Fruit fly (Drosophila melanogaster): Measurements from ENCODE around the gene Itpr.

The Itpr gene

DNA sequence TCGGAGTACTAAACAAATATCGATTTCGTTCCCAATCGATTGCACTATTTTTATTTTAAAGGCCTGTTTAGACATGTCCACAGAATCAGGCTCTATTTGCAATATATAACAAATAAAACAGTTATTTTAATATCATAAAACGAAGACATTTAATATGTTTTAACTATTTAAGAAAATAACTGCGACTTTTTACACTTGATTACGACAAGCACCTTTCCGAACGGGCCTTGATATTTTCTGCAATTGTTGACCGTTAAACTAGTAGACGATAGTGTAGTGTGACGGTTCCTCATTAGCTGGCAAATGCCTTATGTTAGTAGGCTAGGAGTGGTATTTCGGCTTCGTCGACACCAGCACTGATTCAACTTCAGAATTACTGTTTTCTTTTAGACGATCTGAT is 51.7 kb downstream of the Itpr start, which contains the start of the genes CG2931 and Rheb (continued):
- peak; percentile 53 for TF ChIP-seq fkh (GFP tag; optimal IDR thresholded peaks at IDR 0.05)
- TF ChIP-seq lz (GFP tag; optimal IDR thresholded peaks at IDR 0.05), result peak; percentile 67
- TF ChIP-seq salr (GFP tag; optimal IDR thresholded peaks at IDR 0.05), result no peak
- TF ChIP-seq fd59A (GFP tag; optimal IDR thresholded peaks at IDR 0.05), result no peak
- TF ChIP-seq CG6792 (GFP tag; optimal IDR thresholded peaks at IDR 0.05), result peak; percentile 10
- TF ChIP-seq cyc (GFP tag; optimal IDR thresholded peaks at IDR 0.05), result peak; percentile 33
- TF ChIP-seq ss (GFP tag; optimal IDR thresholded peaks at IDR 0.05), result peak in 1 of 2 experiments; percentile 18
- no peak for TF ChIP-seq net (GFP tag; optimal IDR thresholded peaks at IDR 0.05)
- TF ChIP-seq CG11762 (GFP tag; optimal IDR thresholded peaks at IDR 0.05; ENCODE audit: insufficient read depth), result peak; percentile 2
- TF ChIP-seq CG34406 (GFP tag; optimal IDR thresholded peaks at IDR 0.05), result peak; percentile 36

DNA sequence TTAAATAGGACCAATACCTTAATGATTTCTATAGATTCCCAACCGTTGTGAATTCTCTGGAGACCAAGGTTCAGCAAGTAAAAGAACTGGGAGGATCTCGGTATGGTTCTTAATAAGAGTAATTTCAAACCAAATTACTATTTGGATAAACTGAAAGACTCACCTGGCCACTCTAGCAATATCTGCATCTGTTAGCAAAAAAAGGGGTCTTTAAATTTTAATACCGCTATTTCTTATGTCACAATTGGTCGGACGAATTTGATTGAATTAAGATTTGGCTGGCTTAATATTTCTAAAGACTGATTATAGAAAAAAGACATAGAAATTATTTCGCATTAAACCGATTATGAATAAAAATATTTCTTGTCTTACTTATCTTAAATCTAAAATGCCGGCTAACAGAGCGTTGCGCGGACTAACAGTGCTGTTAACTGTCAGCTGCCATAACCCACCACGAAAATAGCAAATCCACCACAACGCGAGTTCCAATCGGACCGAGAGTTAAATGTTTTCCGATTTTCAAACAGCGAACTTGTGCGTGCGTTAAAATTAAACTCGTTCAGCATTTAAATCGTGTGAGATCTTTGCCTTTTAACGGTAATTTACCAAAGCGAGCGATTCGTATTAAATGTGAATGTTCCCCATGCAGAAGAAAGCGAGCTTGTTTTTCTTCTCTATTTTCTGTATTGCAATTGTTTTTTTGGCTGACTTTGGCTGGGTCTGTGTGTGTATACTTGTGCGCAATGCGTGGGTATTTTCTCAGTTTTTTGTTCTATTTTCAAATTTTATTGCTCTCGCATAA is 53.9 kb downstream of the Itpr start, which contains the start of gene CRMP:
Gene CRMP (plus strand): TSS at position 474 of the 802 bp plus-strand sequence.
- TF ChIP-seq CG8119 (GFP tag; IDR thresholded peaks at IDR 0.05), result 0 out of 3 replicates have a peak, but pooled peaks have one; percentile 44
- TF ChIP-seq Eip78C (GFP tag), result peak; percentile 52
- TF ChIP-seq CG6808 (GFP tag; optimal IDR thresholded peaks at IDR 0.05), result peak; percentile 48
- peak; percentile 62 for TF ChIP-seq CG6276 (GFP tag; optimal IDR thresholded peaks at IDR 0.05)
- peak; percentile 4 for TF ChIP-seq CG1621 (tag; optimal IDR thresholded peaks at IDR 0.05)
- peak; percentile 17 for TF ChIP-seq dsx (GFP tag; optimal IDR thresholded peaks at IDR 0.05; ENCODE audit: poor library complexity, severe bottlenecking)
- TF ChIP-seq CG9139 (GFP tag; optimal IDR thresholded peaks at IDR 0.05), result peak; percentile 33
- TF ChIP-seq CG15336 (GFP tag; IDR thresholded peaks at IDR 0.05), result peak; percentile 31; the same call in 1 of the 2 replicates
- peak; percentile 45 for TF ChIP-seq CG6854 (GFP tag; optimal IDR thresholded peaks at IDR 0.05)
- TF ChIP-seq CG16779 (tag; optimal IDR thresholded peaks at IDR 0.05), result peak; percentile 0
- TF ChIP-seq Ets21C (GFP tag; optimal IDR thresholded peaks at IDR 0.05), result no peak
- no peak for TF ChIP-seq Sox15 (GFP tag; optimal IDR thresholded peaks at IDR 0.05)
- peak; percentile 13 to 50 for TF ChIP-seq ss (GFP tag; optimal IDR thresholded peaks at IDR 0.05)
- TF ChIP-seq CG6163 (GFP tag; IDR thresholded peaks at IDR 0.05), result no peak

DNA sequence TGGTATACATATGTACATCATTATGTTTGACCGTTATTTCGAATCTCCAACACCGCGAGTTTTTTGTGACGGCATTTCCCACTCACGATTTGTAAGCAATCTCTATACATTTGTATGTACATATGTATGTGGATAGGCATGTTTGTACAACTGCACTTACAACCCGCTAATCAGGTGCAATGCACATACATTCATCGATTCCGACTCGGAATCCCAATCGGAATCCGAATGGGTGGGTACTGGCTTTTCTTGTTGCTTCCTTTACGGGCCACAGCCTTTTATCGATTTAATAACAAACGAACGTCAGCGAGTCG is 54.5 kb downstream of the Itpr start:
- TF ChIP-seq CG6276 (GFP tag; optimal IDR thresholded peaks at IDR 0.05) (no peak), Eip78C (GFP tag) (peak; percentile 53), Sox102F (GFP tag; optimal IDR thresholded peaks at IDR 0.05) (no peak), CG7368 (GFP tag; optimal IDR thresholded peaks at IDR 0.05) (no peak), Sox15 (GFP tag; optimal IDR thresholded peaks at IDR 0.05) (no peak), Eip93F (GFP tag; optimal IDR thresholded peaks at IDR 0.05) (no peak)

DNA sequence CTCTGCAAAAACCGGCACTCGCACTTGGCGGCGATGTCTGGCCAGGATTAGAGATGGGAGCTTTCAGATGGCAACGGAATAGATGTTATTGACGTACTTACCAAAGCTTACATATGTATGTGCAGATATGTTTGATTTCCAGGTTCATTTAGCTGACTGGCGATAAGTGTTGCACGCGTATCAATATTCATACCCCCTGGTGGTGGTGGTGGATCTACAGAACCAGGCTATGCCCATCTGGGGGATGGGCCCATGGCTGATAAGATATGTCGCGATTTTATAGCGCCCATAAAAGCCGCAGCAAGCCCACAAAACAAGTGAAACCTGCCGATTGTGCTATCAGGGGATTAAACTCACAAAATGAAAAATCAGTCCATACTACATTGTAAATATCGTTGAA is 54.8 kb downstream of the Itpr start:
- TF ChIP-seq achi (GFP tag; optimal IDR thresholded peaks at IDR 0.05), result no peak
- TF ChIP-seq CG32006 (GFP tag; optimal IDR thresholded peaks at IDR 0.05), result no peak
- TF ChIP-seq dsx (GFP tag; optimal IDR thresholded peaks at IDR 0.05; ENCODE audit: poor library complexity, severe bottlenecking), result peak; percentile 45
- no peak for TF ChIP-seq CG15336 (GFP tag; IDR thresholded peaks at IDR 0.05)
- TF ChIP-seq lz (GFP tag; optimal IDR thresholded peaks at IDR 0.05), result no peak
- peak; percentile 12 for TF ChIP-seq Eip78C (GFP tag)
- peak; percentile 90 for TF ChIP-seq svp (GFP tag)
- no peak for TF ChIP-seq CG3032 (tag; optimal IDR thresholded peaks at IDR 0.05)
- TF ChIP-seq Sox15 (GFP tag; optimal IDR thresholded peaks at IDR 0.05), result no peak
- TF ChIP-seq CG16779 (tag; optimal IDR thresholded peaks at IDR 0.05), result no peak
- TF ChIP-seq CG7368 (GFP tag; optimal IDR thresholded peaks at IDR 0.05), result no peak
